Worm (Caenorhabditis elegans): ENCODE data around the gene T19C4.24.

Gene T19C4.24

ce11 chrV:11140326-11140725, 6.5 kb downstream of the T19C4.24 start (continued):
- no peak for TF ChIP-seq zag-1 (tag; optimal IDR thresholded peaks at IDR 0.05)
- no peak for TF ChIP-seq elt-3 (tag; optimal IDR thresholded peaks at IDR 0.05)
- TF ChIP-seq fkh-8 (tag; optimal IDR thresholded peaks at IDR 0.05): peak; percentile 6
- peak; percentile 50 for TF ChIP-seq dsc-1 (tag; optimal IDR thresholded peaks at IDR 0.05)
- no peak for TF ChIP-seq xbp-1 (tag; optimal IDR thresholded peaks at IDR 0.05)
- TF ChIP-seq hpl-2 (GFP tag; optimal IDR thresholded peaks at IDR 0.05): no peak
- TF ChIP-seq ztf-11 (tag; optimal IDR thresholded peaks at IDR 0.05): no peak
- peak; percentile 44 for TF ChIP-seq nhr-20 (tag; optimal IDR thresholded peaks at IDR 0.05)
- TF ChIP-seq lin-13 (GFP tag; optimal IDR thresholded peaks at IDR 0.05): no peak
- TF ChIP-seq unc-62 (GFP tag; optimal IDR thresholded peaks at IDR 0.05): no peak
- TF ChIP-seq tbx-2 (tag; optimal IDR thresholded peaks at IDR 0.05): peak; percentile 32
- no peak for TF ChIP-seq isw-1 (GFP tag; IDR thresholded peaks at IDR 0.05)
- no peak for TF ChIP-seq ceh-88 (GFP tag; IDR thresholded peaks at IDR 0.05)
- TF ChIP-seq pqm-1 (tag; optimal IDR thresholded peaks at IDR 0.05): no peak
- TF ChIP-seq lin-39 (tag; optimal IDR thresholded peaks at IDR 0.05): no peak
- TF ChIP-seq efl-1 (optimal IDR thresholded peaks at IDR 0.05): peak in 1 of 2 experiments; percentile 25
- no peak for TF ChIP-seq efl-1 (GFP tag; optimal IDR thresholded peaks at IDR 0.05 in 1 of 2)

DNA sequence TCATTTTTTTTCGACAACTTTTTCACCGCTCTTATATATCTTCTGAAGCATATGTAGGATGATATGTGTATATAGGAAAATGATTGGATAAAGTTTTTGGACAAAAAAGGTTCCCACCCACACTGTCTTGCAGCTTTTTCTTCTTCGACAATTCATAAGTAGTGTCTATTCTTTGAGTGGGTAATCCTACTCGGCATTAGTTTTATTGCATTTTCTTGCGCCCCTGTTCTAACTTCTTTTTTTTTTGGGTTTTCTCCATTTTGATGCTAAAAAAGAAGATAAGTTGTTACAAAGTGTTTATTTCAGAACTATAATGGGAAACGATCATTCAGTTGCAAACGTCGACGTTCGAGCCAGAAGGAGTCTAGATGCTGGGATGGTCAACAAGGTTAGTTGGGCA, 12.5 kb downstream of the T19C4.24 start, which contains the start of gene glb-3:
Gene glb-3, plus strand, starts transcription at position 301 of the 400 bp plus-strand sequence.
- TF ChIP-seq tbx-2 (tag; optimal IDR thresholded peaks at IDR 0.05) (no peak), pag-3 (tag; optimal IDR thresholded peaks at IDR 0.05; ENCODE audit: borderline replicate concordance, insufficient read depth) (no peak), lin-15B (tag; optimal IDR thresholded peaks at IDR 0.05) (no peak), C04F5.9 (tag; optimal IDR thresholded peaks at IDR 0.05) (no peak), irx-1 (tag; optimal IDR thresholded peaks at IDR 0.05) (no peak), dsc-1 (tag; optimal IDR thresholded peaks at IDR 0.05) (no peak), mab-9 (GFP tag; IDR thresholded peaks at IDR 0.05) (no peak), nhr-20 (tag; optimal IDR thresholded peaks at IDR 0.05) (no peak), unc-130 (tag; optimal IDR thresholded peaks at IDR 0.05) (no peak)

ce11 chrV:11133516-11133915, 13.3 kb downstream of the T19C4.24 start:
- TF ChIP-seq nhr-47 (tag; optimal IDR thresholded peaks at IDR 0.05) (no peak), fkh-4 (tag; optimal IDR thresholded peaks at IDR 0.05; ENCODE audit: borderline replicate concordance) (peak; percentile 78), dsc-1 (tag; optimal IDR thresholded peaks at IDR 0.05) (peak; percentile 96), ceh-8 (GFP tag; optimal IDR thresholded peaks at IDR 0.05) (no peak)

ce11 chrV:11131801-11132200, 15.0 kb downstream of the T19C4.24 start:
- TF ChIP-seq tbx-2 (tag; optimal IDR thresholded peaks at IDR 0.05) (no peak), lin-14 (GFP tag; optimal IDR thresholded peaks at IDR 0.05) (peak; percentile 6), nhr-71 (tag; optimal IDR thresholded peaks at IDR 0.05) (peak; percentile 21), nhr-11 (tag; optimal IDR thresholded peaks at IDR 0.05) (peak; percentile 0), fkh-8 (tag; optimal IDR thresholded peaks at IDR 0.05) (peak; percentile 54), lin-35 (GFP tag; optimal IDR thresholded peaks at IDR 0.05) (no peak), mdl-1 (tag; optimal IDR thresholded peaks at IDR 0.05) (no peak), ceh-88 (GFP tag; IDR thresholded peaks at IDR 0.05) (no peak)

DNA sequence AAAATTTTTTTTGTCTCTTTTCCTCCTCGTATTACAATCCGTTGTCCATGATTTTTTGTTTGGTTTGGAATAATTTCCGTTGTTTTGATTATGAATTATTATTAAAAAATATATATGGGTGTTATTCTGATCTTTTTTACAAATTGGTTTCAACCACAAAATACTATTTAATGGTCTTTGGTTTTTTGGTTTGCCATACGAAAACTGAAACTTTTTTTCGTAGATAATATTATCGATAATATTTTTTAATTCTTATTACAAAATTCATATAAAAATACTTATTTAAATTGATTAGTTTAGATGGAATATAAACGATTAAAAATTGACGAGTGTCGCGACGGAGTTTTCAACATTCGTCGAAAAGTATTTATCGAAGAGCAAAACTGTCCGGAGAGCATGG, 19.6 kb downstream of the T19C4.24 start, which contains the start of gene jmjd-5:
Gene jmjd-5, plus strand, starts transcription at position 301 of the 400 bp plus-strand sequence.
- TF ChIP-seq unc-30 (tag; optimal IDR thresholded peaks at IDR 0.05): no peak
- no peak for TF ChIP-seq F16B12.6 (tag; optimal IDR thresholded peaks at IDR 0.05)
- no peak for TF ChIP-seq nhr-84 (tag; optimal IDR thresholded peaks at IDR 0.05)
- TF ChIP-seq hlh-4 (tag; optimal IDR thresholded peaks at IDR 0.05): no peak
- TF ChIP-seq ceh-8 (GFP tag; optimal IDR thresholded peaks at IDR 0.05): no peak
- no peak for TF ChIP-seq hlh-17 (GFP tag; optimal IDR thresholded peaks at IDR 0.05; ENCODE audit: borderline replicate concordance)
- TF ChIP-seq lsy-2 (tag; optimal IDR thresholded peaks at IDR 0.05): no peak
- TF ChIP-seq xbp-1 (tag; optimal IDR thresholded peaks at IDR 0.05): no peak
- no peak for TF ChIP-seq unc-62 (GFP tag; optimal IDR thresholded peaks at IDR 0.05)
- no peak for TF ChIP-seq nhr-11 (tag; optimal IDR thresholded peaks at IDR 0.05)
- TF ChIP-seq zag-1 (tag; optimal IDR thresholded peaks at IDR 0.05): no peak
- no peak for TF ChIP-seq unc-130 (tag; optimal IDR thresholded peaks at IDR 0.05)
- TF ChIP-seq ztf-11 (tag; optimal IDR thresholded peaks at IDR 0.05): no peak
- no peak for TF ChIP-seq sptf-1 (tag; optimal IDR thresholded peaks at IDR 0.05)
- no peak for TF ChIP-seq ztf-4 (tag; optimal IDR thresholded peaks at IDR 0.05)
- TF ChIP-seq C04F5.9 (tag; optimal IDR thresholded peaks at IDR 0.05): no peak
- TF ChIP-seq grh-1 (GFP tag; IDR thresholded peaks at IDR 0.05): no peak
- no peak for TF ChIP-seq egl-27 (tag; optimal IDR thresholded peaks at IDR 0.05)
- TF ChIP-seq mdl-1 (tag; optimal IDR thresholded peaks at IDR 0.05): no peak
- no peak for TF ChIP-seq pag-3 (tag; optimal IDR thresholded peaks at IDR 0.05; ENCODE audit: borderline replicate concordance, insufficient read depth)

Data from whole organism, L1 larva.